Fruit fly (Drosophila melanogaster) whole organism, embryonic: ENCODE results near the gene CG31139.

ENCODE experiments used
- Atf6 ChIP-seq: fragments of 200-800 bp; sonication (Bioruptor generic); IDR thresholded peaks from 2 replicates; pipeline ENCODE4 v1.3.6; 2022; ENCODE audit warnings: missing biosample characterization, missing genetic modification characterization
- CG10979 ChIP-seq: fragments of 200-800 bp; sonication (Bioruptor generic); optimal IDR thresholded peaks from 2 replicates; lab custom pipeline; 2018; ENCODE audit warnings: missing biosample characterization, mild to moderate bottlenecking, missing genetic modification characterization, moderate library complexity
- CG12299 ChIP-seq: fragments of 200-800 bp; sonication (Bioruptor generic); optimal IDR thresholded peaks from 2 replicates; lab custom pipeline; 2018; ENCODE audit warnings: missing biosample characterization, mild to moderate bottlenecking, missing genetic modification characterization
- CG13424 ChIP-seq: fragments of 200-800 bp; sonication (Bioruptor generic); optimal IDR thresholded peaks from 2 replicates; lab custom pipeline; 2019; ENCODE audit warnings: missing biosample characterization, mild to moderate bottlenecking, missing genetic modification characterization, moderate library complexity
- CG1529 ChIP-seq: fragments of 200-800 bp; sonication (Bioruptor generic); optimal IDR thresholded peaks from 3 replicates; lab custom pipeline; 2018; ENCODE audit warnings: missing biosample characterization, missing genetic modification characterization
- CG16779 ChIP-seq: fragments of 200-800 bp; sonication (Bioruptor generic); IDR thresholded peaks from 2 replicates; pipeline ENCODE4 v1.3.6; 2022; ENCODE audit warnings: missing biosample characterization, missing genetic modification characterization
- CG3407 ChIP-seq: fragments of 200-800 bp; sonication (Bioruptor generic); optimal IDR thresholded peaks from 2 replicates; lab custom pipeline; 2018; ENCODE audit warnings: missing biosample characterization, mild to moderate bottlenecking, missing genetic modification characterization
- CG3726 ChIP-seq: fragments of 200-800 bp; sonication (Bioruptor generic); IDR thresholded peaks from 3 replicates; pipeline ENCODE4, ENCODE4 v1.3.6; 2022; ENCODE audit warnings: missing biosample characterization, missing genetic modification characterization
- CG5180 ChIP-seq: fragments of 200-800 bp; sonication (Bioruptor generic); optimal IDR thresholded peaks from 3 replicates; lab custom pipeline; 2017; ENCODE audit warnings: missing biosample characterization, missing genetic modification characterization, mild to moderate bottlenecking, moderate library complexity, missing genetic modification reagents
- CG6254 ChIP-seq: fragments of 200-800 bp; sonication (Bioruptor generic); optimal IDR thresholded peaks from 3 replicates; lab custom pipeline; 2017; ENCODE audit warnings: mild to moderate bottlenecking, missing biosample characterization, missing genetic modification reagents, missing genetic modification characterization
- CG7357 ChIP-seq: fragments of 200-800 bp; sonication (Bioruptor generic); IDR thresholded peaks from 3 replicates; pipeline ENCODE4 v1.3.6; 2022; ENCODE audit warnings: missing biosample characterization, missing genetic modification characterization
- CG8359 ChIP-seq: fragments of 200-800 bp; sonication (Bioruptor generic); optimal IDR thresholded peaks from 2 replicates; lab custom pipeline; 2017; ENCODE audit warnings: missing biosample characterization, mild to moderate bottlenecking, missing genetic modification characterization, borderline replicate concordance
- CG8944 ChIP-seq: fragments of 200-800 bp; sonication (Bioruptor generic); optimal IDR thresholded peaks from 3 replicates; lab custom pipeline; 2016; ENCODE audit warnings: missing biosample characterization, missing genetic modification characterization
- CG9215 ChIP-seq: fragments of 200-800 bp; sonication (Bioruptor generic); IDR thresholded peaks from 2 replicates; pipeline ENCODE4 v1.3.6; 2022; ENCODE audit warnings: missing biosample characterization, missing genetic modification characterization
- CG9932 ChIP-seq: fragments of 200-800 bp; sonication (Bioruptor generic); IDR thresholded peaks from 2 replicates; pipeline ENCODE4 v1.3.6; 2022; ENCODE audit warnings: missing biosample characterization, missing genetic modification characterization
- D19A ChIP-seq: fragments of 200-800 bp; optimal IDR thresholded peaks from 3 replicates; lab custom pipeline; 2019; ENCODE audit warnings: missing biosample characterization, mild to moderate bottlenecking, missing genetic modification characterization, moderate library complexity
- D19B ChIP-seq: fragments of 200-800 bp; sonication (Bioruptor generic); optimal IDR thresholded peaks from 2 replicates; lab custom pipeline; 2017; ENCODE audit warnings: missing biosample characterization, mild to moderate bottlenecking, missing genetic modification characterization
- Dek ChIP-seq: fragments of 200-800 bp; sonication (Bioruptor generic); optimal IDR thresholded peaks from 3 replicates; lab custom pipeline; 2019; ENCODE audit warnings: missing biosample characterization, mild to moderate bottlenecking, missing genetic modification characterization, moderate library complexity
- Dfd ChIP-seq, 2 experiments: fragments of >200 bp; optimal IDR thresholded peaks; 2 replicates each; lab custom pipeline; 2017; ENCODE audit warnings: missing biosample characterization in 2 of 2, missing genetic modification characterization in 2 of 2
- Dll ChIP-seq: fragments of 200-800 bp; sonication (Bioruptor generic); IDR thresholded peaks from 4 replicates; pipeline ENCODE4 v1.3.6; 2022; ENCODE audit warnings: missing biosample characterization, missing genetic modification characterization; ENCODE audit not compliant: partially characterized antibody
- Dp ChIP-seq: fragments of 200-800 bp; sonication (Bioruptor generic); optimal IDR thresholded peaks from 2 replicates; lab custom pipeline; 2018; ENCODE audit warnings: missing biosample characterization, mild to moderate bottlenecking, missing genetic modification characterization, moderate library complexity
- Ets65A ChIP-seq: fragments of 200-800 bp; sonication (Bioruptor generic); peaks from one replicate; lab custom pipeline; 2016; ENCODE audit warnings: missing biosample characterization, missing genetic modification characterization
- Hey ChIP-seq: fragments of 200-800 bp; sonication (Bioruptor generic); optimal IDR thresholded peaks from 3 replicates; lab custom pipeline; 2018; ENCODE audit warnings: missing biosample characterization, mild to moderate bottlenecking, missing genetic modification characterization
- HmgZ ChIP-seq: fragments of 200-800 bp; sonication (Bioruptor generic); optimal IDR thresholded peaks from 2 replicates; lab custom pipeline; 2018; ENCODE audit warnings: missing biosample characterization, mild to moderate bottlenecking, missing genetic modification characterization
- Hr3 ChIP-seq: fragments of 200-800 bp; sonication (Bioruptor generic); optimal IDR thresholded peaks from 3 replicates; lab custom pipeline; 2016; ENCODE audit warnings: missing biosample characterization, missing genetic modification characterization
- Jarid2 ChIP-seq: fragments of 200-800 bp; sonication (Bioruptor generic); optimal IDR thresholded peaks from 3 replicates; lab custom pipeline; 2017; ENCODE audit warnings: mild to moderate bottlenecking, missing biosample characterization, missing genetic modification reagents, missing genetic modification characterization
- Med ChIP-seq: fragments of 200-800 bp; sonication (Bioruptor generic); peaks from one replicate; lab custom pipeline; 2016; ENCODE audit warnings: missing biosample characterization, missing genetic modification characterization, mild to moderate bottlenecking, inconsistent platforms, moderate library complexity
- PHDP ChIP-seq: fragments of 200-800 bp; sonication (Bioruptor generic); optimal IDR thresholded peaks from 3 replicates; lab custom pipeline; 2018; ENCODE audit warnings: missing biosample characterization, mild to moderate bottlenecking, missing genetic modification characterization, moderate library complexity
- Side ChIP-seq: fragments of 200-800 bp; sonication (Bioruptor generic); optimal IDR thresholded peaks from 2 replicates; lab custom pipeline; 2016; ENCODE audit warnings: missing biosample characterization, missing genetic modification characterization
- Sry-β ChIP-seq: fragments of 200-800 bp; sonication (Bioruptor generic); optimal IDR thresholded peaks from 2 replicates; lab custom pipeline; 2018; ENCODE audit warnings: missing biosample characterization, mild to moderate bottlenecking, missing genetic modification characterization, moderate library complexity
- Taf1 ChIP-seq: fragments of 200-800 bp; sonication (Bioruptor generic); IDR thresholded peaks from 2 replicates; pipeline ENCODE4 v1.3.6; 2022; ENCODE audit warnings: missing biosample characterization, missing genetic modification characterization
- ap ChIP-seq: fragments of 200-800 bp; sonication (Bioruptor generic); IDR thresholded peaks from 2 replicates; pipeline ENCODE4 v1.3.6; 2022; ENCODE audit warnings: missing biosample characterization, missing genetic modification characterization
- croc ChIP-seq: fragments of 200-800 bp; sonication (Bioruptor generic); conservative IDR thresholded peaks from 3 replicates; pipeline ENCODE4 v1.3.6; 2022; ENCODE audit warnings: missing biosample characterization, missing genetic modification characterization
- dati ChIP-seq: fragments of 200-800 bp; sonication (Bioruptor generic); IDR thresholded peaks from 2 replicates; pipeline ENCODE4 v1.3.6; 2022; ENCODE audit warnings: missing biosample characterization, missing genetic modification characterization
- gsb-n ChIP-seq: fragments of 200-800 bp; sonication (Bioruptor generic); optimal IDR thresholded peaks from 3 replicates; lab custom pipeline; 2018; ENCODE audit warnings: missing biosample characterization, mild to moderate bottlenecking, missing genetic modification characterization
- kni ChIP-seq: fragments of 200-800 bp; sonication (Bioruptor generic); optimal IDR thresholded peaks from 3 replicates; lab custom pipeline; 2017; ENCODE audit warnings: mild to moderate bottlenecking, missing biosample characterization, missing genetic modification reagents, missing genetic modification characterization
- nerfin-1 ChIP-seq: fragments of 200-800 bp; sonication (Bioruptor generic); optimal IDR thresholded peaks from 3 replicates; lab custom pipeline; 2019; ENCODE audit warnings: missing biosample characterization, mild to moderate bottlenecking, missing genetic modification characterization, moderate library complexity
- pros ChIP-seq: fragments of 200-800 bp; sonication (Bioruptor generic); optimal IDR thresholded peaks from 3 replicates; lab custom pipeline; 2019; ENCODE audit warnings: missing biosample characterization, mild to moderate bottlenecking, missing genetic modification characterization, moderate library complexity
- row ChIP-seq: fragments of 200-800 bp; sonication (Bioruptor generic); IDR thresholded peaks from 3 replicates; pipeline ENCODE4 v1.3.6; 2022; ENCODE audit warnings: missing biosample characterization, missing genetic modification characterization
- sd ChIP-seq: fragments of 200-800 bp; sonication (Bioruptor generic); optimal IDR thresholded peaks from 3 replicates; lab custom pipeline; 2018; ENCODE audit warnings: missing biosample characterization, mild to moderate bottlenecking, missing genetic modification characterization, moderate library complexity
- sens ChIP-seq: fragments of 200-800 bp; sonication (Bioruptor generic); peaks from one replicate; lab custom pipeline; 2016; ENCODE audit warnings: missing biosample characterization, missing genetic modification characterization
- seq ChIP-seq: fragments of 200-800 bp; sonication (Bioruptor generic); IDR thresholded peaks from 2 replicates; pipeline ENCODE4 v1.3.6; 2022; ENCODE audit warnings: missing biosample characterization, missing genetic modification characterization
- tap ChIP-seq: fragments of 200-800 bp; optimal IDR thresholded peaks from 3 replicates; lab custom pipeline; 2019; ENCODE audit warnings: missing biosample characterization, mild to moderate bottlenecking, missing genetic modification characterization, moderate library complexity
- tgo ChIP-seq: fragments of 200-800 bp; sonication (Bioruptor generic); IDR thresholded peaks from 3 replicates; pipeline ENCODE4 v1.3.6; 2022; ENCODE audit warnings: missing biosample characterization, missing genetic modification characterization
- twi ChIP-seq: fragments of 200-800 bp; optimal IDR thresholded peaks from 2 replicates; lab custom pipeline; 2019; ENCODE audit warnings: missing biosample characterization, mild to moderate bottlenecking, missing genetic modification characterization, moderate library complexity

The CG31139 gene

dm6 chr3R:22718937-22719606 is 29.8 kb downstream of the CG31139 start (continued):
- TF ChIP-seq nerfin-1 (tag; lab: Kevin White, UChicago) (peak; percentile 98), Taf1 (GFP tag; lab: Robert Waterston, UW) (no peak), CG5180 (no peak), gsb-n (tag; lab: Kevin White, UChicago) (peak; percentile 79), row (GFP tag; lab: Robert Waterston, UW) (peak; percentile 41), ap (GFP tag; lab: Robert Waterston, UW) (no peak), CG7357 (GFP tag; lab: Robert Waterston, UW) (no peak), CG12299 (tag; lab: Kevin White, UChicago) (no peak), CG3407 (GFP tag; lab: Kevin White, UChicago) (no peak), HmgZ (tag; lab: Kevin White, UChicago) (no peak), Med (peak; percentile 49), D19A (tag; lab: Kevin White, UChicago) (peak; percentile 94), sd (peak; percentile 73), CG1529 (no peak), CG8359 (GFP tag; lab: Kevin White, UChicago) (no peak), Atf6 (no peak), CG8944 (GFP tag; lab: Kevin White, UChicago) (no peak), Hey (tag; lab: Kevin White, UChicago) (peak; percentile 77), Dek (tag; lab: Kevin White, UChicago) (no peak), Ets65A (GFP tag; lab: Kevin White, UChicago) (peak; percentile 35), tap (peak; percentile 13), Dll (GFP tag; lab: Robert Waterston, UW) (no peak), sens (peak; percentile 42), kni (peak; percentile 18), CG16779 (GFP tag; lab: Robert Waterston, UW) (no peak), Side (GFP tag; lab: Kevin White, UChicago) (no peak), Hr3 (GFP tag; lab: Kevin White, UChicago) (no peak)

- TF ChIP-seq CG3726 (GFP tag; lab: Robert Waterston, UW) (no peak), sens (peak; percentile 57)
Measured at dm6 chr3R:22718401-22718800, 30.5 kb downstream of the CG31139 start.

dm6 chr3R:22717863-22718262 is 31.0 kb downstream of the CG31139 start:
- TF ChIP-seq nerfin-1 (tag; lab: Kevin White, UChicago) (peak; percentile 31), D19B (GFP tag; lab: Kevin White, UChicago) (no peak), CG9932 (GFP tag; lab: Robert Waterston, UW) (no peak), Dp (GFP tag; lab: Kevin White, UChicago) (no peak), pros (peak; percentile 94), seq (GFP tag; lab: Robert Waterston, UW) (0 out of 2 replicates have a peak, but pooled peaks have one; percentile 7), kni (peak; percentile 23), twi (tag; lab: Kevin White, UChicago) (peak; percentile 9)

- TF ChIP-seq croc (GFP tag; lab: Robert Waterston, UW) (no peak), Jarid2 (no peak), CG6254 (GFP tag; lab: Kevin White, UChicago) (no peak), CG9215 (no peak), CG13424 (tag; lab: Kevin White, UChicago) (no peak), Sry-β (GFP tag; lab: Kevin White, UChicago) (no peak), dati (GFP tag; lab: Robert Waterston, UW) (no peak), tgo (GFP tag; lab: Robert Waterston, UW) (no peak), Dfd (GFP tag; optimal IDR thresholded peaks at IDR 0.05; lab: Kevin White, UChicago) (no peak), PHDP (tag; lab: Kevin White, UChicago) (no peak), CG10979 (tag; lab: Kevin White, UChicago) (no peak)
Measured at dm6 chr3R:22710662-22711061, 38.2 kb downstream of the CG31139 start, which contains the start of gene CG4907. TSS of gene CG4907 (minus strand) at chr3R:22710762.
